ENCODE assay signal across 3 fruit fly cellular contexts in the genomic region with DNA sequence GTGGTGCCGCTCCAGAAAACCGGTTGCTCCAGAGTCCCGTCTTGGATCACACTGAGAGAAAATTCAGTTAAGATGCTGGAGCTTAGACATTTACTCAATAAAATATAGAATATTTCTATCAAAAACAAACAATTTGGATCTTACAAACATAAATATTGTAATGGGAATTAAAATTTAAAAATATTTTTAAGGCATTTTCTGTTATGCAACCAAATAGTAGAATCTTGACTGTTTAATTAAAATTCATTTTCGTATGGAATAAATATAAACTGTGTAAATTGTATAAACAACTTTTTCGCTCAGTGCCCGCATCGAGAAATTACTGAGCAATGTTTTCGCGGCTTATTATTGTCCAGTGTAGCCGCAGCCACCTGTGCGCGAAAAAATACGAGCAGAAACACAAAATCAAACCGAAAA.
TF ChIP-seq lines count a peak whose summit lies in the region.

No protein-coding gene starts in this region.

TF ChIP-seq in whole organism, embryonic, 481 proteins besides CTCF, POLR2A, EP300 and RAD21 (continued from another document):
- TF ChIP-seq CG17361 (GFP tag; IDR thresholded peaks at IDR 0.05; lab: Robert Waterston, UW) (0 out of 3 replicates have a peak, but pooled peaks have one; percentile 33), Poxn (GFP tag; IDR thresholded peaks at IDR 0.05; lab: Robert Waterston, UW) (no peak), maf-S (GFP tag; optimal IDR thresholded peaks at IDR 0.05; lab: Kevin White, UChicago) (no peak), Mrtf (GFP tag; IDR thresholded peaks at IDR 0.05; lab: Robert Waterston, UW) (no peak), CG11504 (tag; optimal IDR thresholded peaks at IDR 0.05; lab: Kevin White, UChicago) (no peak), Xrp1 (GFP tag; IDR thresholded peaks at IDR 0.05; lab: Robert Waterston, UW) (no peak), gem (tag; optimal IDR thresholded peaks at IDR 0.05; lab: Kevin White, UChicago) (peak; percentile 47), Drgx (GFP tag; IDR thresholded peaks at IDR 0.05; lab: Robert Waterston, UW) (peak; percentile 68), CG18262 (tag; optimal IDR thresholded peaks at IDR 0.05; lab: Kevin White, UChicago) (peak; percentile 32), dmrt11E (tag; optimal IDR thresholded peaks at IDR 0.05; lab: Kevin White, UChicago) (peak; percentile 42), CG33557 (GFP tag; optimal IDR thresholded peaks at IDR 0.05; lab: Kevin White, UChicago) (no peak), CG31441 (GFP tag; IDR thresholded peaks at IDR 0.05; lab: Robert Waterston, UW) (0 out of 2 replicates have a peak, but pooled peaks have one; percentile 26), lbe (GFP tag; optimal IDR thresholded peaks at IDR 0.05; lab: Kevin White, UChicago) (peak; percentile 56), Meics (GFP tag; optimal IDR thresholded peaks at IDR 0.05; lab: Kevin White, UChicago) (no peak), lov (optimal IDR thresholded peaks at IDR 0.05; lab: Kevin White, UChicago) (no peak), lov (GFP tag; IDR thresholded peaks at IDR 0.05; lab: Robert Waterston, UW) (no peak), kay (GFP tag; optimal IDR thresholded peaks at IDR 0.05; lab: Kevin White, UChicago) (no peak), CG2116 (GFP tag; optimal IDR thresholded peaks at IDR 0.05; lab: Kevin White, UChicago) (no peak), disco-r (GFP tag; optimal IDR thresholded peaks at IDR 0.05; lab: Kevin White, UChicago) (no peak), lola (GFP tag; optimal IDR thresholded peaks at IDR 0.05; lab: Kevin White, UChicago) (peak in 1 of 3 experiments; percentile 24), bsh (GFP tag; optimal IDR thresholded peaks at IDR 0.05; lab: Kevin White, UChicago) (peak in 1 of 2 experiments; percentile 70), nom (GFP tag; optimal IDR thresholded peaks at IDR 0.05; lab: Kevin White, UChicago) (peak; percentile 0)
TF ChIP-seq in whole organism, embryonic: peak in this region for 18.

TF ChIP-seq in whole organism, prepupa, 60 proteins besides CTCF, POLR2A, EP300 and RAD21 (continued from another document):
- TF ChIP-seq CG4318 (GFP tag; optimal IDR thresholded peaks at IDR 0.05; lab: Kevin White, UChicago): peak; percentile 82
- TF ChIP-seq CG9139 (GFP tag; optimal IDR thresholded peaks at IDR 0.05; lab: Kevin White, UChicago): peak; percentile 30
- TF ChIP-seq dsx (GFP tag; optimal IDR thresholded peaks at IDR 0.05; lab: Kevin White, UChicago; ENCODE audit: poor library complexity, severe bottlenecking): peak; percentile 85
- TF ChIP-seq spab (GFP tag; optimal IDR thresholded peaks at IDR 0.05; lab: Kevin White, UChicago): peak; percentile 77
- peak; percentile 64; the same call in 2 of the 3 replicates for TF ChIP-seq CG6163 (GFP tag; IDR thresholded peaks at IDR 0.05; lab: Robert Waterston, UW)
- TF ChIP-seq Smox (GFP tag; optimal IDR thresholded peaks at IDR 0.05; lab: Kevin White, UChicago): peak; percentile 89
- peak; percentile 97 for TF ChIP-seq Eip78C (GFP tag; lab: Kevin White, UChicago)
- TF ChIP-seq pdm3 (GFP tag; optimal IDR thresholded peaks at IDR 0.05; lab: Kevin White, UChicago): peak; percentile 86
- peak; percentile 61 for TF ChIP-seq vri (GFP tag; optimal IDR thresholded peaks at IDR 0.05; lab: Kevin White, UChicago)
- TF ChIP-seq CG3919 (GFP tag; optimal IDR thresholded peaks at IDR 0.05; lab: Kevin White, UChicago): peak; percentile 66
- no peak; the same call in none of the 2 replicates for TF ChIP-seq Gug (GFP tag; IDR thresholded peaks at IDR 0.05; lab: Robert Waterston, UW)
- TF ChIP-seq CG3032 (tag; optimal IDR thresholded peaks at IDR 0.05; lab: Kevin White, UChicago): peak; percentile 91
- peak; percentile 86 for TF ChIP-seq Met (GFP tag; optimal IDR thresholded peaks at IDR 0.05; lab: Kevin White, UChicago)
- peak; percentile 79 for TF ChIP-seq net (GFP tag; optimal IDR thresholded peaks at IDR 0.05; lab: Kevin White, UChicago)
- TF ChIP-seq fd59A (GFP tag; optimal IDR thresholded peaks at IDR 0.05; lab: Kevin White, UChicago): peak; percentile 88
- peak; percentile 76 for TF ChIP-seq Hr39 (GFP tag; optimal IDR thresholded peaks at IDR 0.05; lab: Kevin White, UChicago)
- TF ChIP-seq CG34406 (GFP tag; optimal IDR thresholded peaks at IDR 0.05; lab: Kevin White, UChicago): peak; percentile 85
- peak; percentile 90 for TF ChIP-seq CG8119 (GFP tag; IDR thresholded peaks at IDR 0.05; lab: Robert Waterston, UW)
- peak; percentile 54 for TF ChIP-seq CG7368 (GFP tag; optimal IDR thresholded peaks at IDR 0.05; lab: Kevin White, UChicago)
- no peak for TF ChIP-seq fd85E (GFP tag; optimal IDR thresholded peaks at IDR 0.05; lab: Kevin White, UChicago)
- TF ChIP-seq Sox14 (GFP tag; optimal IDR thresholded peaks at IDR 0.05; lab: Kevin White, UChicago): peak; percentile 86
- TF ChIP-seq CG31627 (GFP tag; optimal IDR thresholded peaks at IDR 0.05; lab: Kevin White, UChicago): peak; percentile 75
- TF ChIP-seq Sox102F (GFP tag; optimal IDR thresholded peaks at IDR 0.05; lab: Kevin White, UChicago): peak; percentile 82
- TF ChIP-seq CG6854 (GFP tag; optimal IDR thresholded peaks at IDR 0.05; lab: Kevin White, UChicago): no peak
- peak; percentile 80 for TF ChIP-seq CG6808 (GFP tag; optimal IDR thresholded peaks at IDR 0.05; lab: Kevin White, UChicago)
- no peak for TF ChIP-seq fkh (GFP tag; optimal IDR thresholded peaks at IDR 0.05; lab: Kevin White, UChicago)
- TF ChIP-seq Eip93F (GFP tag; optimal IDR thresholded peaks at IDR 0.05; lab: Kevin White, UChicago): peak; percentile 47
- peak; percentile 89 for TF ChIP-seq CG32006 (GFP tag; optimal IDR thresholded peaks at IDR 0.05; lab: Kevin White, UChicago)
- TF ChIP-seq CG11294 (GFP tag; IDR thresholded peaks at IDR 0.05; lab: Robert Waterston, UW): peak; percentile 11; the same call in 1 of the 2 replicates
- peak; percentile 86 for TF ChIP-seq acj6 (GFP tag; optimal IDR thresholded peaks at IDR 0.05; lab: Kevin White, UChicago)
- TF ChIP-seq Sox15 (GFP tag; optimal IDR thresholded peaks at IDR 0.05; lab: Kevin White, UChicago): peak; percentile 72
- TF ChIP-seq dac (GFP tag; optimal IDR thresholded peaks at IDR 0.05; lab: Kevin White, UChicago): peak; percentile 58
- TF ChIP-seq CG15336 (GFP tag; IDR thresholded peaks at IDR 0.05; lab: Robert Waterston, UW): peak; percentile 85
- TF ChIP-seq CG8319 (GFP tag; optimal IDR thresholded peaks at IDR 0.05; lab: Kevin White, UChicago): peak; percentile 30
- TF ChIP-seq Hr38 (GFP tag; optimal IDR thresholded peaks at IDR 0.05; lab: Kevin White, UChicago): no peak
- peak; percentile 87 for TF ChIP-seq CG6792 (GFP tag; optimal IDR thresholded peaks at IDR 0.05; lab: Kevin White, UChicago)
- peak; percentile 70 for TF ChIP-seq cyc (GFP tag; optimal IDR thresholded peaks at IDR 0.05; lab: Kevin White, UChicago)
- peak; percentile 72 for TF ChIP-seq CG6276 (GFP tag; optimal IDR thresholded peaks at IDR 0.05; lab: Kevin White, UChicago)

TF ChIP-seq in whole organism, wandering third instar larva, 38 proteins besides CTCF, POLR2A, EP300 and RAD21 (continued from another document):
- TF ChIP-seq Hr78 (GFP tag; optimal IDR thresholded peaks at IDR 0.05; lab: Kevin White, UChicago) (no peak), jim (GFP tag; optimal IDR thresholded peaks at IDR 0.05; lab: Kevin White, UChicago) (no peak), Hnf4 (GFP tag; optimal IDR thresholded peaks at IDR 0.05; lab: Kevin White, UChicago) (peak; percentile 70), h (GFP tag; optimal IDR thresholded peaks at IDR 0.05; lab: Kevin White, UChicago) (peak; percentile 86), tai (GFP tag; optimal IDR thresholded peaks at IDR 0.05; lab: Kevin White, UChicago) (peak; percentile 13), foxo (GFP tag; optimal IDR thresholded peaks at IDR 0.05; lab: Kevin White, UChicago) (peak in 1 of 2 experiments; percentile 90), Vsx2 (GFP tag; optimal IDR thresholded peaks at IDR 0.05; lab: Kevin White, UChicago; ENCODE audit: partially characterized antibody) (no peak), Hr83 (GFP tag; optimal IDR thresholded peaks at IDR 0.05; lab: Kevin White, UChicago; ENCODE audit: poor library complexity, severe bottlenecking) (no peak), br (GFP tag; optimal IDR thresholded peaks at IDR 0.05; lab: Kevin White, UChicago) (peak; percentile 77), lola (GFP tag; optimal IDR thresholded peaks at IDR 0.05; lab: Kevin White, UChicago) (no peak)
